Worm (Caenorhabditis elegans): ENCODE data around the gene srh-116.

- TF ChIP-seq him-1 (tag; optimal IDR thresholded peaks at IDR 0.05), result no peak
- TF ChIP-seq W03F9.2 (tag; optimal IDR thresholded peaks at IDR 0.05), result no peak
- no peak for TF ChIP-seq dao-5 (tag; optimal IDR thresholded peaks at IDR 0.05)
Measured at ce11 chrV:17251364-17251961, 3.5 kb downstream of the srh-116 start, which contains the start of gene Y61B8A.6.

Data from whole organism, L4/young adult.